Fruit fly (Drosophila melanogaster): ENCODE data around the gene CG14658.

The CG14658 gene

dm6 chr3R:4845353-4845752, 15.0 kb upstream of the CG14658 start:
- TF ChIP-seq CG12104 (GFP tag; optimal IDR thresholded peaks at IDR 0.05) (no peak), Deaf1 (tag; optimal IDR thresholded peaks at IDR 0.05) (no peak), ttk (GFP tag; IDR thresholded peaks at IDR 0.05) (no peak), CG11398 (GFP tag; optimal IDR thresholded peaks at IDR 0.05) (no peak), Elba2 (GFP tag; optimal IDR thresholded peaks at IDR 0.05) (no peak), CG18262 (tag; optimal IDR thresholded peaks at IDR 0.05) (no peak), CG14710 (tag; optimal IDR thresholded peaks at IDR 0.05) (no peak), mld (GFP tag; IDR thresholded peaks at IDR 0.05; ENCODE audit: partially characterized antibody) (no peak), lov (optimal IDR thresholded peaks at IDR 0.05) (no peak), lov (GFP tag; IDR thresholded peaks at IDR 0.05) (no peak), tll (GFP tag; optimal IDR thresholded peaks at IDR 0.05) (peak in 1 of 2 experiments; percentile 80), Nf-YC (tag; optimal IDR thresholded peaks at IDR 0.05) (peak; percentile 64), Lhr (GFP tag; optimal IDR thresholded peaks at IDR 0.05) (no peak), Awh (GFP tag; IDR thresholded peaks at IDR 0.05) (no peak), Sry-δ (GFP tag; optimal IDR thresholded peaks at IDR 0.05) (no peak), Six4 (GFP tag; optimal IDR thresholded peaks at IDR 0.05) (no peak), CG8478 (optimal IDR thresholded peaks at IDR 0.05) (no peak), zen (tag; optimal IDR thresholded peaks at IDR 0.05) (peak; percentile 83), Nf-YB (GFP tag; optimal IDR thresholded peaks at IDR 0.05) (peak; percentile 57), NfI (GFP tag; optimal IDR thresholded peaks at IDR 0.05) (no peak), CG5180 (GFP tag; optimal IDR thresholded peaks at IDR 0.05) (no peak), sna (GFP tag; IDR thresholded peaks at IDR 0.05; ENCODE audit: partially characterized antibody) (no peak), Eip74EF (GFP tag; optimal IDR thresholded peaks at IDR 0.05) (no peak), ewg (GFP tag; optimal IDR thresholded peaks at IDR 0.05) (no peak), twi (tag; optimal IDR thresholded peaks at IDR 0.05) (no peak), Drgx (GFP tag; IDR thresholded peaks at IDR 0.05) (no peak), CG10267 (tag; optimal IDR thresholded peaks at IDR 0.05) (no peak), pros (GFP tag; optimal IDR thresholded peaks at IDR 0.05) (peak; percentile 57), CG4328 (GFP tag; optimal IDR thresholded peaks at IDR 0.05) (no peak), Adf1 (GFP tag; IDR thresholded peaks at IDR 0.05) (no peak), CG2875 (GFP tag; optimal IDR thresholded peaks at IDR 0.05) (no peak), fd3F (GFP tag; optimal IDR thresholded peaks at IDR 0.05) (no peak), gsb (GFP tag; IDR thresholded peaks at IDR 0.05) (no peak), CG2199 (GFP tag; IDR thresholded peaks at IDR 0.05) (no peak), CG32532 (GFP tag; IDR thresholded peaks at IDR 0.05) (no peak), trem (tag; optimal IDR thresholded peaks at IDR 0.05) (no peak)

- TF ChIP-seq hbn (GFP tag; IDR thresholded peaks at IDR 0.05; ENCODE audit: partially characterized antibody) = no peak
- peak; percentile 19 for TF ChIP-seq abd-A (tag; optimal IDR thresholded peaks at IDR 0.05)
- TF ChIP-seq Nf-YB (GFP tag; optimal IDR thresholded peaks at IDR 0.05) = peak; percentile 91
- no peak for TF ChIP-seq CG11456 (GFP tag; IDR thresholded peaks at IDR 0.05)
- TF ChIP-seq ranshi (GFP tag; IDR thresholded peaks at IDR 0.05) = no peak
- no peak for TF ChIP-seq CG10321 (GFP tag; IDR thresholded peaks at IDR 0.05)
- no peak for TF ChIP-seq Doc2 (GFP tag; IDR thresholded peaks at IDR 0.05)
- 0 out of 3 replicates have a peak, but pooled peaks have one; percentile 11 for TF ChIP-seq Optix (GFP tag; IDR thresholded peaks at IDR 0.05)
- TF ChIP-seq Nf-YC (tag; optimal IDR thresholded peaks at IDR 0.05) = peak; percentile 95
- peak; percentile 4 for TF ChIP-seq Ets65A (GFP tag)
- no peak for TF ChIP-seq pfk (GFP tag; optimal IDR thresholded peaks at IDR 0.05)
- no peak for TF ChIP-seq Doc3 (GFP tag; IDR thresholded peaks at IDR 0.05; ENCODE audit: partially characterized antibody)
- TF ChIP-seq btn (GFP tag; optimal IDR thresholded peaks at IDR 0.05) = no peak
- TF ChIP-seq CG11247 (GFP tag; IDR thresholded peaks at IDR 0.05) = 0 out of 2 replicates have a peak, but pooled peaks have one; percentile 21
- TF ChIP-seq wdn (GFP tag; IDR thresholded peaks at IDR 0.05) = no peak
- no peak for TF ChIP-seq az2 (GFP tag; optimal IDR thresholded peaks at IDR 0.05)
- TF ChIP-seq seq (GFP tag; IDR thresholded peaks at IDR 0.05) = peak; percentile 63
- no peak for TF ChIP-seq ham (GFP tag; IDR thresholded peaks at IDR 0.05)
- no peak for TF ChIP-seq cad (GFP tag; optimal IDR thresholded peaks at IDR 0.05)
- TF ChIP-seq crol (GFP tag; IDR thresholded peaks at IDR 0.05) = peak; percentile 21; the same call in 1 of the 2 replicates
These were observed 12.6 kb upstream of the CG14658 start for dm6 chr3R:4842958-4843357.

Data from whole organism, embryonic.